Worm (Caenorhabditis elegans) whole organism, mixed stage, embryonic: Measurements from ENCODE around the gene cnt-1.
A peak's percentile ranks its signal among the peaks of the same experiment; 100 is the strongest.

Experiments used
- M03D4.4 ChIP-seq: sonication (generic microtip); optimal IDR thresholded peaks from 2 replicates; lab custom pipeline; 2017; ENCODE audit warnings: mild to moderate bottlenecking, missing genetic modification characterization, missing compliant biosample characterization
- bed-3 ChIP-seq: fragments of 200-800 bp; sonication (Bioruptor generic); optimal IDR thresholded peaks from 3 replicates; lab custom pipeline; 2018; ENCODE audit warnings: mild to moderate bottlenecking, missing genetic modification characterization, moderate library complexity, missing compliant biosample characterization
- blmp-1 ChIP-seq: fragments of 150-350 bp; optimal IDR thresholded peaks from 2 replicates; lab custom pipeline; 2014; ENCODE audit warnings: missing biosample characterization, missing genetic modification characterization
- ceh-39 ChIP-seq: fragments of 150-350 bp; optimal IDR thresholded peaks from 2 replicates; lab custom pipeline; 2014; ENCODE audit warnings: missing biosample characterization, missing genetic modification characterization
- ceh-43 ChIP-seq: fragments of 200-800 bp; sonication (Bioruptor generic); optimal IDR thresholded peaks from 2 replicates; lab custom pipeline; 2018; ENCODE audit warnings: mild to moderate bottlenecking, missing genetic modification characterization, moderate library complexity, missing compliant biosample characterization
- ceh-83 ChIP-seq: fragments of 200-800 bp; sonication (Bioruptor generic); optimal IDR thresholded peaks from 2 replicates; lab custom pipeline; 2018; ENCODE audit warnings: mild to moderate bottlenecking, missing genetic modification characterization, missing compliant biosample characterization
- ces-1 ChIP-seq: fragments of 150-350 bp; optimal IDR thresholded peaks from 2 replicates; lab custom pipeline; 2014; ENCODE audit warnings: missing biosample characterization, missing genetic modification reagents, missing genetic modification characterization
- cnd-1 ChIP-seq: fragments of 200-800 bp; sonication (Bioruptor generic); optimal IDR thresholded peaks from 2 replicates; lab custom pipeline; 2018; ENCODE audit warnings: mild to moderate bottlenecking, missing genetic modification characterization, missing compliant biosample characterization
- drap-1 ChIP-seq: fragments of 200-800 bp; sonication (Bioruptor generic); optimal IDR thresholded peaks from 3 replicates; lab custom pipeline; 2018; ENCODE audit warnings: mild to moderate bottlenecking, missing genetic modification characterization, missing compliant biosample characterization
- elt-3 ChIP-seq: fragments of 150-350 bp; optimal IDR thresholded peaks from 2 replicates; lab custom pipeline; 2014; ENCODE audit warnings: missing biosample characterization, missing genetic modification characterization
- flh-1 ChIP-seq: fragments of 200-800 bp; sonication (Bioruptor generic); optimal IDR thresholded peaks from 2 replicates; lab custom pipeline; 2018; ENCODE audit warnings: mild to moderate bottlenecking, missing genetic modification characterization, moderate library complexity, missing compliant biosample characterization
- ham-2 ChIP-seq: fragments of 200-800 bp; sonication (Bioruptor generic); optimal IDR thresholded peaks from 2 replicates; lab custom pipeline; 2018; ENCODE audit warnings: mild to moderate bottlenecking, missing genetic modification characterization, missing compliant biosample characterization
- hlh-1 ChIP-seq: fragments of 150-350 bp; optimal IDR thresholded peaks from 2 replicates; lab custom pipeline; 2014; ENCODE audit warnings: missing biosample characterization, missing genetic modification reagents, missing genetic modification characterization
- lin-13 ChIP-seq: fragments of 150-350 bp; optimal IDR thresholded peaks from 2 replicates; lab custom pipeline; 2014; ENCODE audit warnings: missing biosample characterization, missing genetic modification characterization
- lin-32 ChIP-seq: fragments of 200-800 bp; sonication (Bioruptor generic); optimal IDR thresholded peaks from 2 replicates; lab custom pipeline; 2018; ENCODE audit warnings: mild to moderate bottlenecking, missing genetic modification characterization, missing compliant biosample characterization
- lsy-2 ChIP-seq: fragments of 150-350 bp; optimal IDR thresholded peaks from 2 replicates; lab custom pipeline; 2014; ENCODE audit warnings: missing biosample characterization, missing genetic modification characterization
- mab-5 ChIP-seq: fragments of 150-350 bp; optimal IDR thresholded peaks from 2 replicates; lab custom pipeline; 2014; ENCODE audit warnings: missing biosample characterization, missing genetic modification characterization
- mep-1 ChIP-seq: fragments of 150-350 bp; optimal IDR thresholded peaks from 2 replicates; lab custom pipeline; 2017; ENCODE audit warnings: missing biosample characterization, missing genetic modification reagents, missing genetic modification characterization, inconsistent platforms
- nhr-12 ChIP-seq: fragments of 150-350 bp; optimal IDR thresholded peaks from 2 replicates; lab custom pipeline; 2014; ENCODE audit warnings: missing biosample characterization, missing genetic modification characterization
- nhr-2 ChIP-seq: fragments of 150-350 bp; optimal IDR thresholded peaks from 2 replicates; lab custom pipeline; 2014; ENCODE audit warnings: missing biosample characterization, missing genetic modification characterization
- nhr-237 ChIP-seq: fragments of 150-350 bp; optimal IDR thresholded peaks from 2 replicates; lab custom pipeline; 2014; ENCODE audit warnings: missing biosample characterization, missing genetic modification characterization
- pha-4 ChIP-seq: fragments of 150-350 bp; optimal IDR thresholded peaks from 2 replicates; lab custom pipeline; 2018; ENCODE audit warnings: missing biosample characterization, missing genetic modification reagents, missing genetic modification characterization
- sem-2 ChIP-seq: fragments of 200-800 bp; sonication (Bioruptor generic); optimal IDR thresholded peaks from 2 replicates; lab custom pipeline; 2018; ENCODE audit warnings: mild to moderate bottlenecking, missing genetic modification characterization, missing compliant biosample characterization
- snpc-4 ChIP-seq: fragments of 150-350 bp; optimal IDR thresholded peaks from 2 replicates; lab custom pipeline; 2014; ENCODE audit warnings: missing biosample characterization, missing genetic modification characterization
- tbx-8 ChIP-seq: fragments of 200-800 bp; sonication (Bioruptor generic); optimal IDR thresholded peaks from 2 replicates; lab custom pipeline; 2018; ENCODE audit warnings: mild to moderate bottlenecking, missing genetic modification characterization, moderate library complexity, missing compliant biosample characterization
- unc-39 ChIP-seq: fragments of 150-350 bp; optimal IDR thresholded peaks from 2 replicates; lab custom pipeline; 2014; ENCODE audit warnings: missing biosample characterization, missing genetic modification characterization
- unc-62 ChIP-seq: fragments of 150-350 bp; optimal IDR thresholded peaks from 2 replicates; lab custom pipeline; 2014; ENCODE audit warnings: missing biosample characterization, missing genetic modification reagents, missing genetic modification characterization
- zip-8 ChIP-seq: fragments of 150-350 bp; optimal IDR thresholded peaks from 2 replicates; lab custom pipeline; 2014; ENCODE audit warnings: missing biosample characterization, missing genetic modification characterization
- ztf-11 ChIP-seq: fragments of 150-350 bp; optimal IDR thresholded peaks from 2 replicates; lab custom pipeline; 2014; ENCODE audit warnings: missing biosample characterization, missing genetic modification characterization

The cnt-1 gene

ce11 chrII:12089616-12090215 is 1.0 kb upstream of the cnt-1 start:
- peak; percentile 98 for TF ChIP-seq ces-1 (GFP tag; lab: Kevin White, UChicago)
- peak; percentile 55 for TF ChIP-seq hlh-1 (tag; lab: Kevin White, UChicago)
- no peak for TF ChIP-seq blmp-1 (tag; lab: Kevin White, UChicago)
- no peak for TF ChIP-seq ztf-11 (tag; lab: Kevin White, UChicago)
- TF ChIP-seq lin-13 (tag; lab: Kevin White, UChicago) = no peak
- no peak for TF ChIP-seq cnd-1 (tag; lab: Kevin White, UChicago)
- peak; percentile 37 for TF ChIP-seq pha-4 (tag; lab: Kevin White, UChicago)
- TF ChIP-seq ceh-39 (tag; lab: Kevin White, UChicago) = no peak
- TF ChIP-seq bed-3 = no peak
- TF ChIP-seq unc-62 (GFP tag; lab: Kevin White, UChicago) = peak; percentile 2

ce11 chrII:12082086-12082485 is 6.6 kb downstream of the cnt-1 start:
- peak; percentile 70 for TF ChIP-seq ham-2

ce11 chrII:12081454-12081853 is 7.2 kb downstream of the cnt-1 start:
- TF ChIP-seq lin-32 (no peak), blmp-1 (tag; lab: Kevin White, UChicago) (no peak), lsy-2 (tag; lab: Kevin White, UChicago) (no peak), unc-62 (GFP tag; lab: Kevin White, UChicago) (no peak), cnd-1 (tag; lab: Kevin White, UChicago) (no peak), hlh-1 (tag; lab: Kevin White, UChicago) (no peak), tbx-8 (GFP tag; lab: Kevin White, UChicago) (no peak), M03D4.4 (no peak), ces-1 (GFP tag; lab: Kevin White, UChicago) (no peak), bed-3 (no peak), sem-2 (no peak), lin-13 (tag; lab: Kevin White, UChicago) (no peak), ztf-11 (tag; lab: Kevin White, UChicago) (no peak), pha-4 (tag; lab: Kevin White, UChicago) (no peak), ceh-43 (GFP tag; lab: Kevin White, UChicago) (no peak), elt-3 (no peak)

- TF ChIP-seq unc-39 (no peak), lin-13 (tag; lab: Kevin White, UChicago) (no peak), ceh-39 (tag; lab: Kevin White, UChicago) (no peak), zip-8 (tag; lab: Kevin White, UChicago) (no peak), ces-1 (GFP tag; lab: Kevin White, UChicago) (no peak), ceh-43 (GFP tag; lab: Kevin White, UChicago) (no peak), drap-1 (GFP tag; lab: Kevin White, UChicago) (no peak), lin-32 (no peak), cnd-1 (tag; lab: Kevin White, UChicago) (no peak), hlh-1 (tag; lab: Kevin White, UChicago) (no peak), ceh-83 (GFP tag; lab: Kevin White, UChicago) (no peak)
Observed at ce11 chrII:12080015-12080414, 8.7 kb downstream of the cnt-1 start.

ce11 chrII:12077281-12077680 is 11.4 kb downstream of the cnt-1 start:
- no peak for TF ChIP-seq mep-1 (tag; lab: Kevin White, UChicago)
- TF ChIP-seq nhr-237 (tag; lab: Kevin White, UChicago) = no peak
- TF ChIP-seq unc-39 = no peak
- TF ChIP-seq tbx-8 (GFP tag; lab: Kevin White, UChicago) = no peak
- TF ChIP-seq, all 35 proteins: peak for 0

ce11 chrII:12076355-12076754 is 12.3 kb downstream of the cnt-1 start:
- TF ChIP-seq nhr-12 (tag; lab: Kevin White, UChicago) (no peak), mep-1 (tag; lab: Kevin White, UChicago) (no peak), unc-62 (GFP tag; lab: Kevin White, UChicago) (no peak), bed-3 (no peak), snpc-4 (tag; lab: Kevin White, UChicago) (no peak), ceh-39 (tag; lab: Kevin White, UChicago) (no peak), ces-1 (GFP tag; lab: Kevin White, UChicago) (no peak), mab-5 (no peak), unc-39 (no peak), blmp-1 (tag; lab: Kevin White, UChicago) (no peak), flh-1 (GFP tag; lab: Kevin White, UChicago) (no peak), nhr-237 (tag; lab: Kevin White, UChicago) (no peak), nhr-2 (tag; lab: Kevin White, UChicago) (no peak), lsy-2 (tag; lab: Kevin White, UChicago) (no peak)
